Worm (Caenorhabditis elegans) whole organism, L2 larva: Measurements from ENCODE around the gene col-131.

Experiments used
- C34F6.9 ChIP-seq: fragments of 150-350 bp; optimal IDR thresholded peaks from 2 replicates; lab custom pipeline; 2014; ENCODE audit warnings: missing biosample characterization, missing genetic modification characterization
- R02D3.7 ChIP-seq: fragments of 150-350 bp; optimal IDR thresholded peaks from 2 replicates; lab custom pipeline; 2014; ENCODE audit warnings: missing biosample characterization, missing genetic modification characterization
- Y55F3AM.14 ChIP-seq: fragments of 200-800 bp; sonication (Bioruptor generic); optimal IDR thresholded peaks from 2 replicates; lab custom pipeline; 2018; ENCODE audit warnings: mild to moderate bottlenecking, missing genetic modification characterization, missing compliant biosample characterization
- alr-1 ChIP-seq: fragments of 150-350 bp; optimal IDR thresholded peaks from 2 replicates; lab custom pipeline; 2014; ENCODE audit warnings: missing biosample characterization, missing genetic modification characterization
- aly-2 ChIP-seq: fragments of 150-350 bp; optimal IDR thresholded peaks from 2 replicates; lab custom pipeline; 2014; ENCODE audit warnings: missing biosample characterization, missing genetic modification characterization
- ama-1 ChIP-seq: fragments of 150-350 bp; optimal IDR thresholded peaks from 2 replicates; lab custom pipeline; 2018; ENCODE audit warnings: inconsistent platforms
- blmp-1 ChIP-seq: sonication (generic microtip); optimal IDR thresholded peaks from 2 replicates; lab custom pipeline; 2017; ENCODE audit warnings: missing genetic modification characterization, mild to moderate bottlenecking, missing compliant biosample characterization, antibody characterized with exemption, moderate library complexity; ENCODE audit not compliant: insufficient read depth
- ceh-16 ChIP-seq: fragments of 150-350 bp; optimal IDR thresholded peaks from 2 replicates; lab custom pipeline; 2014; ENCODE audit warnings: missing biosample characterization, missing genetic modification characterization
- ceh-82 ChIP-seq: fragments of 150-350 bp; optimal IDR thresholded peaks from 2 replicates; lab custom pipeline; 2014; ENCODE audit warnings: missing biosample characterization, missing genetic modification characterization
- crh-2 ChIP-seq: sonication (generic microtip); optimal IDR thresholded peaks from 2 replicates; lab custom pipeline; 2017; ENCODE audit warnings: missing biosample characterization, missing genetic modification characterization
- dmd-4 ChIP-seq: sonication (generic microtip); optimal IDR thresholded peaks from 2 replicates; lab custom pipeline; 2017; ENCODE audit warnings: missing biosample characterization, missing genetic modification characterization
- egl-27 ChIP-seq: sonication (generic microtip); optimal IDR thresholded peaks from 3 replicates; lab custom pipeline; 2017; ENCODE audit warnings: missing biosample characterization, missing genetic modification reagents, missing genetic modification characterization
- elt-1 ChIP-seq: fragments of 150-350 bp; optimal IDR thresholded peaks from 2 replicates; lab custom pipeline; 2014; ENCODE audit warnings: missing biosample characterization, missing genetic modification characterization
- fos-1 ChIP-seq: fragments of 150-350 bp; optimal IDR thresholded peaks from 2 replicates; lab custom pipeline; 2014; ENCODE audit warnings: missing biosample characterization, missing genetic modification characterization
- gmeb-1 ChIP-seq: fragments of 150-350 bp; optimal IDR thresholded peaks from 2 replicates; lab custom pipeline; 2014; ENCODE audit warnings: missing biosample characterization, missing genetic modification characterization
- lin-11 ChIP-seq: fragments of 150-350 bp; sonication (generic microtip); optimal IDR thresholded peaks from 2 replicates; lab custom pipeline; 2014; ENCODE audit warnings: missing biosample characterization, missing genetic modification characterization, inconsistent platforms, mixed read lengths
- lin-13 ChIP-seq: fragments of 150-350 bp; optimal IDR thresholded peaks from 2 replicates; lab custom pipeline; 2014; ENCODE audit warnings: missing biosample characterization, missing genetic modification reagents, missing genetic modification characterization
- lin-39 ChIP-seq: fragments of 150-350 bp; optimal IDR thresholded peaks from 2 replicates; lab custom pipeline; 2014; ENCODE audit warnings: missing biosample characterization, missing genetic modification reagents, missing genetic modification characterization
- lsy-2 ChIP-seq, 2 experiments: fragments of 150-350 bp in 1 of 2; sonication (generic microtip) in 1 of 2; optimal IDR thresholded peaks; 2 replicates each; lab custom pipeline; 2014 to 2017; ENCODE audit warnings: missing biosample characterization in 2 of 2, missing genetic modification characterization in 2 of 2
- mab-5 ChIP-seq: fragments of 150-350 bp; optimal IDR thresholded peaks from 2 replicates; lab custom pipeline; 2014; ENCODE audit warnings: missing biosample characterization, missing genetic modification characterization
- mbf-1 ChIP-seq: sonication (generic microtip); optimal IDR thresholded peaks from 2 replicates; lab custom pipeline; 2017; ENCODE audit warnings: missing biosample characterization, missing genetic modification characterization
- mdl-1 ChIP-seq, 2 experiments: fragments of 150-350 bp in 1 of 2; sonication (generic microtip) in 1 of 2; optimal IDR thresholded peaks; 2 replicates each; lab custom pipeline; 2017; ENCODE audit warnings: missing biosample characterization in 2 of 2, missing genetic modification characterization in 2 of 2
- nhr-10 ChIP-seq: sonication (generic microtip); optimal IDR thresholded peaks from 2 replicates; lab custom pipeline; 2017; ENCODE audit warnings: missing biosample characterization, missing genetic modification characterization
- nhr-11 ChIP-seq: fragments of 150-350 bp; optimal IDR thresholded peaks from 2 replicates; lab custom pipeline; 2014; ENCODE audit warnings: missing biosample characterization, missing genetic modification characterization
- nhr-12 ChIP-seq: fragments of 150-350 bp; optimal IDR thresholded peaks from 2 replicates; lab custom pipeline; 2014; ENCODE audit warnings: missing biosample characterization, missing genetic modification characterization
- nhr-129 ChIP-seq: fragments of 150-350 bp; optimal IDR thresholded peaks from 2 replicates; lab custom pipeline; 2014; ENCODE audit warnings: missing biosample characterization, missing genetic modification characterization
- nhr-21 ChIP-seq: fragments of 150-350 bp; optimal IDR thresholded peaks from 2 replicates; lab custom pipeline; 2014; ENCODE audit warnings: missing biosample characterization, missing genetic modification characterization
- nhr-23 ChIP-seq: fragments of 150-350 bp; optimal IDR thresholded peaks from 2 replicates; lab custom pipeline; 2014; ENCODE audit warnings: missing biosample characterization, missing genetic modification reagents, missing genetic modification characterization
- nhr-237 ChIP-seq: fragments of 150-350 bp; optimal IDR thresholded peaks from 2 replicates; lab custom pipeline; 2014; ENCODE audit warnings: missing biosample characterization, missing genetic modification characterization
- nhr-25 ChIP-seq: fragments of 150-350 bp; sonication (generic microtip); optimal IDR thresholded peaks from 3 replicates; lab custom pipeline; 2014; ENCODE audit warnings: missing biosample characterization, missing genetic modification characterization
- nhr-6 ChIP-seq: fragments of 150-350 bp; optimal IDR thresholded peaks from 2 replicates; lab custom pipeline; 2014; ENCODE audit warnings: missing biosample characterization, missing genetic modification characterization
- nhr-77 ChIP-seq: fragments of 150-350 bp; optimal IDR thresholded peaks from 2 replicates; lab custom pipeline; 2014; ENCODE audit warnings: missing biosample characterization, missing genetic modification characterization
- sem-4 ChIP-seq: fragments of 150-350 bp; optimal IDR thresholded peaks from 2 replicates; lab custom pipeline; 2014; ENCODE audit warnings: missing biosample characterization, missing genetic modification reagents, missing genetic modification characterization
- skn-1 ChIP-seq: sonication (generic microtip); optimal IDR thresholded peaks from 2 replicates; lab custom pipeline; 2017; ENCODE audit warnings: missing biosample characterization, missing genetic modification characterization
- sma-3 ChIP-seq: sonication (generic microtip); optimal IDR thresholded peaks from 2 replicates; lab custom pipeline; 2016; ENCODE audit warnings: missing genetic modification reagents, missing genetic modification characterization, missing compliant biosample characterization
- sma-9 ChIP-seq, 2 experiments: fragments of 150-350 bp in 1 of 2; sonication (generic microtip) in 1 of 2; optimal IDR thresholded peaks; 2 replicates each; lab custom pipeline; 2014 to 2016; ENCODE audit warnings: missing genetic modification characterization in 2 of 2, mild to moderate bottlenecking in 1 of 2, missing biosample characterization in 1 of 2, missing compliant biosample characterization in 1 of 2, missing genetic modification reagents in 1 of 2, moderate library complexity in 1 of 2
- snpc-4 ChIP-seq: fragments of 150-350 bp; optimal IDR thresholded peaks from 2 replicates; lab custom pipeline; 2014; ENCODE audit warnings: missing biosample characterization, missing genetic modification characterization
- unc-39 ChIP-seq: fragments of 150-350 bp; optimal IDR thresholded peaks from 2 replicates; lab custom pipeline; 2014; ENCODE audit warnings: missing biosample characterization, missing genetic modification characterization
- unc-55 ChIP-seq: fragments of 150-350 bp; sonication (generic microtip); optimal IDR thresholded peaks from 3 replicates; lab custom pipeline; 2014; ENCODE audit warnings: missing biosample characterization, missing genetic modification reagents, missing genetic modification characterization
- unc-62 ChIP-seq: fragments of 150-350 bp; optimal IDR thresholded peaks from 2 replicates; lab custom pipeline; 2014; ENCODE audit warnings: missing biosample characterization, missing genetic modification reagents, missing genetic modification characterization
- zag-1 ChIP-seq: fragments of 150-350 bp; optimal IDR thresholded peaks from 2 replicates; lab custom pipeline; 2014; ENCODE audit warnings: missing biosample characterization, missing genetic modification characterization
- ztf-1 ChIP-seq: fragments of 200-800 bp; sonication (Bioruptor generic); conservative IDR thresholded peaks from 2 replicates; pipeline ENCODE4 v1.3.6; 2022; ENCODE audit warnings: missing genetic modification characterization, missing compliant biosample characterization
- ztf-11 ChIP-seq: sonication (generic microtip); optimal IDR thresholded peaks from 2 replicates; lab custom pipeline; 2017; ENCODE audit warnings: missing biosample characterization, missing genetic modification characterization

Gene col-131

DNA sequence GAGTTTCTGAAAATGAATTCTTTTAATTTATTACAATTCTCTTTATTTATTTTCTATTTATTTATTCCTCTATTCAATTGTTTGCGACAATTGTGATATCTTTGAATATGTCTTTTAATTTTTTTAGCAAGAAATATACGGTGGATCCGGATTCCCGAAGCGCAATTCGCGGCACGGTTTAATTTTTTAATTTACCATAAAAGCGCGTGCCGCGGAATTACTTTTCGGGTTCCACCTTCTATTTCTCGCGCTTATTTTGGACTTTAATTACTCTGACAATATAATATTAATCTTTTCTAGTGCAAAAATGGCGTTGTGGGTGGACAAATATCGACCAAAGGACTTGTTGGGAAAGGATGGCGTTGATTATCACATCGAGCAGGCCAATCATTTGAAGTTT lies 28.4 kb upstream of the col-131 start, which contains the start of gene rfc-3:
TSS of gene rfc-3 (plus strand) at position 301 of the 400 bp plus-strand sequence.
- no peak for TF ChIP-seq sma-3 (GFP tag; lab: Kevin White, UChicago)
- TF ChIP-seq aly-2 (tag; lab: Kevin White, UChicago): no peak
- no peak for TF ChIP-seq lsy-2 (tag; optimal IDR thresholded peaks at IDR 0.05; lab: Kevin White, UChicago)
- TF ChIP-seq ama-1 (lab: Kevin White, UChicago): no peak

- TF ChIP-seq mbf-1 (tag; lab: Kevin White, UChicago) (no peak), skn-1 (tag; lab: Kevin White, UChicago) (no peak), egl-27 (tag; lab: Kevin White, UChicago) (peak; percentile 6), nhr-129 (tag; lab: Kevin White, UChicago) (peak; percentile 96), elt-1 (tag; lab: Kevin White, UChicago) (no peak), mab-5 (no peak), nhr-11 (no peak), dmd-4 (tag; lab: Kevin White, UChicago) (no peak), ceh-82 (tag; lab: Kevin White, UChicago) (no peak), nhr-237 (tag; lab: Kevin White, UChicago) (no peak), nhr-12 (tag; lab: Kevin White, UChicago) (no peak), C34F6.9 (tag; lab: Kevin White, UChicago) (peak; percentile 86), ztf-11 (no peak), lin-11 (tag; lab: Kevin White, UChicago) (no peak), R02D3.7 (no peak), lin-39 (tag; lab: Kevin White, UChicago) (no peak), sem-4 (tag; lab: Kevin White, UChicago) (no peak), nhr-23 (tag; lab: Kevin White, UChicago) (no peak), nhr-6 (tag; lab: Kevin White, UChicago) (peak; percentile 23), ztf-1 (no peak), sma-3 (GFP tag; lab: Kevin White, UChicago) (peak; percentile 47), blmp-1 (tag; lab: Kevin White, UChicago) (no peak), fos-1 (peak; percentile 32), mdl-1 (tag; optimal IDR thresholded peaks at IDR 0.05; lab: Kevin White, UChicago) (no peak), unc-55 (GFP tag; lab: Kevin White, UChicago) (peak; percentile 94), sma-9 (GFP tag; optimal IDR thresholded peaks at IDR 0.05; lab: Kevin White, UChicago) (peak; percentile 54), sma-9 (tag; optimal IDR thresholded peaks at IDR 0.05; lab: Kevin White, UChicago) (no peak), ceh-16 (no peak), Y55F3AM.14 (no peak), nhr-77 (tag; lab: Kevin White, UChicago) (no peak), alr-1 (tag; lab: Kevin White, UChicago) (no peak), snpc-4 (tag; lab: Kevin White, UChicago) (peak; percentile 44), crh-2 (peak; percentile 76), unc-39 (tag; lab: Kevin White, UChicago) (no peak), ama-1 (lab: Kevin White, UChicago) (no peak), gmeb-1 (tag; lab: Kevin White, UChicago) (peak; percentile 87), nhr-10 (tag; lab: Kevin White, UChicago) (no peak), zag-1 (no peak), lsy-2 (tag; optimal IDR thresholded peaks at IDR 0.05; lab: Kevin White, UChicago) (peak; percentile 31 to 86), lin-13 (GFP tag; lab: Kevin White, UChicago) (no peak), nhr-25 (tag; lab: Kevin White, UChicago) (no peak), aly-2 (tag; lab: Kevin White, UChicago) (no peak), nhr-21 (tag; lab: Kevin White, UChicago) (no peak), unc-62 (no peak)
These were observed 26.6 kb upstream of the col-131 start, which contains the start of the genes prcc-1 and C39E9.12 for ce11 chrIV:13093677-13094076. Gene prcc-1 (minus strand): TSS chrIV:13093795. Gene C39E9.12 (plus strand): TSS chrIV:13094007.
